Fruit fly (Drosophila melanogaster) whole organism, pupa: ENCODE measurements around the gene CG34012.

ENCODE experiments used
- CG10348 ChIP-seq: fragments of 200-800 bp; sonication (Bioruptor generic); IDR thresholded peaks from 2 replicates; pipeline ENCODE4 v1.3.6; 2022; ENCODE audit warnings: missing biosample characterization, missing genetic modification characterization
- CG12605 ChIP-seq: fragments of 200-800 bp; sonication (Bioruptor generic); IDR thresholded peaks from 2 replicates; pipeline ENCODE4 v1.3.6; 2022; ENCODE audit warnings: missing biosample characterization, missing genetic modification characterization
- CG13204 ChIP-seq: fragments of 200-800 bp; sonication (Bioruptor generic); optimal IDR thresholded peaks from 2 replicates; lab custom pipeline; 2018; ENCODE audit warnings: missing biosample characterization, mild to moderate bottlenecking, missing genetic modification characterization, moderate library complexity
- CG14655 ChIP-seq: fragments of 200-800 bp; sonication (Bioruptor generic); optimal IDR thresholded peaks from 3 replicates; lab custom pipeline; 2017; ENCODE audit warnings: mild to moderate bottlenecking, missing biosample characterization, missing genetic modification reagents, missing genetic modification characterization
- CG15710 ChIP-seq: fragments of 200-800 bp; sonication (Bioruptor generic); optimal IDR thresholded peaks from 2 replicates; lab custom pipeline; 2018; ENCODE audit warnings: missing biosample characterization, mild to moderate bottlenecking, missing genetic modification characterization, moderate library complexity
- CG17806 ChIP-seq: fragments of 200-800 bp; sonication (Bioruptor generic); optimal IDR thresholded peaks from 2 replicates; lab custom pipeline; 2018; ENCODE audit warnings: missing biosample characterization, mild to moderate bottlenecking, missing genetic modification characterization, moderate library complexity
- CG32121 ChIP-seq: fragments of 200-800 bp; sonication (Bioruptor generic); IDR thresholded peaks from 2 replicates; pipeline ENCODE4 v1.3.6; 2022; ENCODE audit warnings: missing biosample characterization, missing genetic modification characterization
- CG34367 ChIP-seq: fragments of 200-800 bp; sonication (Bioruptor generic); optimal IDR thresholded peaks from 2 replicates; lab custom pipeline; 2018; ENCODE audit warnings: missing biosample characterization, mild to moderate bottlenecking, missing genetic modification characterization
- CG4496 ChIP-seq: fragments of 200-800 bp; sonication (Bioruptor generic); IDR thresholded peaks from 3 replicates; pipeline ENCODE4 v1.3.6; 2022; ENCODE audit warnings: missing biosample characterization, missing genetic modification characterization
- CG8159 ChIP-seq: fragments of 200-800 bp; sonication (Bioruptor generic); optimal IDR thresholded peaks from 3 replicates; lab custom pipeline; 2018; ENCODE audit warnings: missing biosample characterization, mild to moderate bottlenecking, missing genetic modification characterization, moderate library complexity
- CG8301 ChIP-seq: fragments of 200-800 bp; sonication (Bioruptor generic); optimal IDR thresholded peaks from 2 replicates; lab custom pipeline; 2018; ENCODE audit warnings: missing biosample characterization, mild to moderate bottlenecking, missing genetic modification characterization
- CG9948 ChIP-seq: fragments of 200-800 bp; sonication (Bioruptor generic); optimal IDR thresholded peaks from 2 replicates; lab custom pipeline; 2018; ENCODE audit warnings: missing biosample characterization, mild to moderate bottlenecking, missing genetic modification characterization, moderate library complexity
- D1 ChIP-seq: fragments of 200-800 bp; sonication (Bioruptor generic); optimal IDR thresholded peaks from 2 replicates; lab custom pipeline; 2018; ENCODE audit warnings: missing biosample characterization, mild to moderate bottlenecking, missing genetic modification characterization, moderate library complexity
- EcR ChIP-seq: fragments of 200-800 bp; sonication (Bioruptor generic); optimal IDR thresholded peaks from 3 replicates; lab custom pipeline; 2019; ENCODE audit warnings: missing biosample characterization, missing genetic modification characterization, mild to moderate bottlenecking, moderate library complexity, missing genetic modification reagents
- Ets98B ChIP-seq: fragments of 200-800 bp; sonication (Bioruptor generic); IDR thresholded peaks from 2 replicates; pipeline ENCODE4 v1.3.6; 2022; ENCODE audit warnings: missing biosample characterization, missing genetic modification characterization
- Pif1A ChIP-seq: fragments of 200-800 bp; sonication (Bioruptor generic); optimal IDR thresholded peaks from 3 replicates; lab custom pipeline; 2016; ENCODE audit warnings: missing biosample characterization, missing genetic modification characterization
- Pif1B ChIP-seq: fragments of 200-800 bp; sonication (Bioruptor generic); optimal IDR thresholded peaks from 3 replicates; lab custom pipeline; 2016; ENCODE audit warnings: missing biosample characterization, missing genetic modification characterization
- Snoo ChIP-seq: fragments of 200-800 bp; sonication (Bioruptor generic); optimal IDR thresholded peaks from 3 replicates; lab custom pipeline; 2017; ENCODE audit warnings: missing biosample characterization, mild to moderate bottlenecking, missing genetic modification characterization, inconsistent platforms
- fd96Ca ChIP-seq: fragments of 200-800 bp; sonication (Bioruptor generic); IDR thresholded peaks from 3 replicates; pipeline ENCODE4 v1.3.6; 2022; ENCODE audit warnings: missing biosample characterization, missing genetic modification characterization
- gl ChIP-seq: fragments of 200-800 bp; sonication (Bioruptor generic); optimal IDR thresholded peaks from 2 replicates; lab custom pipeline; 2018; ENCODE audit warnings: missing biosample characterization, mild to moderate bottlenecking, missing genetic modification characterization
- rn ChIP-seq: fragments of 200-800 bp; sonication (Bioruptor generic); IDR thresholded peaks from 2 replicates; pipeline ENCODE4 v1.3.6; 2022; ENCODE audit warnings: missing biosample characterization, missing genetic modification characterization

The CG34012 gene

dm6 chr3L:11070372-11070854 is 38.9 kb downstream of the CG34012 start, which contains the start of gene Mocs1:
TSS of gene Mocs1 (plus strand) at chr3L:11070526.
- TF ChIP-seq fd96Ca (peak; percentile 48; the same call in 2 of the 3 replicates), CG8301 (tag; lab: Kevin White, UChicago) (no peak), CG34367 (tag; lab: Kevin White, UChicago) (no peak), CG15710 (no peak), D1 (no peak), CG32121 (GFP tag; lab: Robert Waterston, UW) (peak; percentile 54), Ets98B (peak; percentile 53; the same call in 1 of the 2 replicates), gl (no peak), CG14655 (no peak), rn (no peak), Pif1B (GFP tag; lab: Kevin White, UChicago) (no peak)

- TF ChIP-seq CG34367 (tag; lab: Kevin White, UChicago) (no peak), CG4496 (GFP tag; lab: Robert Waterston, UW) (no peak), CG8159 (no peak), CG15710 (no peak), Pif1B (GFP tag; lab: Kevin White, UChicago) (no peak), CG13204 (GFP tag; lab: Kevin White, UChicago) (no peak)
Measured at dm6 chr3L:11069764-11070163, 39.5 kb downstream of the CG34012 start, which contains the start of gene CG6310. TSS of gene CG6310 (minus strand) at chr3L:11069864.

dm6 chr3L:11065850-11066249 is 43.5 kb downstream of the CG34012 start:
- TF ChIP-seq CG32121 (GFP tag; lab: Robert Waterston, UW) (peak; percentile 16; the same call in 1 of the 2 replicates), Ets98B (no peak)

- TF ChIP-seq EcR: no peak
- no peak for TF ChIP-seq CG10348
- TF ChIP-seq Snoo (tag; lab: Kevin White, UChicago): peak; percentile 76
- TF ChIP-seq CG32121 (GFP tag; lab: Robert Waterston, UW): peak; percentile 86
- peak; percentile 77 for TF ChIP-seq Ets98B
- peak; percentile 71 for TF ChIP-seq Pif1B (GFP tag; lab: Kevin White, UChicago)
- TF ChIP-seq CG14655: no peak
- peak; percentile 78 for TF ChIP-seq Pif1A
- TF ChIP-seq CG8159: peak; percentile 52
- TF ChIP-seq CG13204 (GFP tag; lab: Kevin White, UChicago): no peak
- peak; percentile 56 for TF ChIP-seq CG34367 (tag; lab: Kevin White, UChicago)
- peak; percentile 69 for TF ChIP-seq rn
- TF ChIP-seq D1: no peak
- TF ChIP-seq CG15710: peak; percentile 78
- TF ChIP-seq fd96Ca: peak; percentile 52; the same call in 2 of the 3 replicates
- TF ChIP-seq CG12605 (GFP tag; lab: Robert Waterston, UW): no peak
- TF ChIP-seq CG4496 (GFP tag; lab: Robert Waterston, UW): peak; percentile 83
- peak; percentile 74 for TF ChIP-seq CG9948 (tag; lab: Kevin White, UChicago)
- TF ChIP-seq CG8301 (tag; lab: Kevin White, UChicago): peak; percentile 70
- TF ChIP-seq gl: no peak
- TF ChIP-seq CG17806: peak; percentile 75
Measured at dm6 chr3L:11064689-11065088, 44.6 kb downstream of the CG34012 start, which contains the start of the genes CG32075, CG45101 and SuUR. TSS of gene CG32075 (minus strand) at chr3L:11064941. TSS of gene CG45101 (plus strand) at chr3L:11064991. TSS of gene SuUR (plus strand) at chr3L:11064991.

- TF ChIP-seq fd96Ca: no peak
- no peak for TF ChIP-seq Snoo (tag; lab: Kevin White, UChicago)
- no peak for TF ChIP-seq Pif1B (GFP tag; lab: Kevin White, UChicago)
- no peak for TF ChIP-seq rn
- no peak for TF ChIP-seq D1
- no peak for TF ChIP-seq CG12605 (GFP tag; lab: Robert Waterston, UW)
- no peak for TF ChIP-seq CG4496 (GFP tag; lab: Robert Waterston, UW)
- no peak for TF ChIP-seq CG9948 (tag; lab: Kevin White, UChicago)
- TF ChIP-seq CG14655: no peak
- no peak for TF ChIP-seq CG15710
- no peak for TF ChIP-seq CG32121 (GFP tag; lab: Robert Waterston, UW)
- no peak for TF ChIP-seq CG34367 (tag; lab: Kevin White, UChicago)
Measured at dm6 chr3L:11062441-11062840, 46.9 kb downstream of the CG34012 start, which contains the start of gene CG32069. TSS of gene CG32069 (minus strand) at chr3L:11062614.

- TF ChIP-seq CG8159 (peak; percentile 77), CG13204 (GFP tag; lab: Kevin White, UChicago) (no peak), CG14655 (peak; percentile 74), Snoo (tag; lab: Kevin White, UChicago) (peak; percentile 58), gl (peak; percentile 0), Pif1A (peak; percentile 69), CG34367 (tag; lab: Kevin White, UChicago) (peak; percentile 66), CG4496 (GFP tag; lab: Robert Waterston, UW) (peak; percentile 70; the same call in 2 of the 3 replicates), CG10348 (no peak), Pif1B (GFP tag; lab: Kevin White, UChicago) (peak; percentile 69), CG17806 (peak; percentile 75), CG32121 (GFP tag; lab: Robert Waterston, UW) (peak; percentile 69), CG9948 (tag; lab: Kevin White, UChicago) (peak; percentile 72), rn (no peak), CG8301 (tag; lab: Kevin White, UChicago) (peak; percentile 77), fd96Ca (no peak), CG12605 (GFP tag; lab: Robert Waterston, UW) (peak; percentile 76), D1 (no peak), EcR (no peak), CG15710 (peak; percentile 70), Ets98B (peak; percentile 73)
- TF ChIP-seq, all 21 proteins: peak for 15
Measured at dm6 chr3L:11061200-11061599, 48.1 kb downstream of the CG34012 start, which contains the start of the genes CG6321 and Blos2. TSS of gene CG6321 (minus strand) at chr3L:11061224. TSS of gene Blos2 (plus strand) at chr3L:11061571.
